Worm (Caenorhabditis elegans): ENCODE results near the gene C04G6.2.
A peak's percentile ranks its signal among the peaks of the same experiment; 100 is the strongest.

The C04G6.2 gene

ce11 chrII:5058036-5058435, 35.0 kb upstream of the C04G6.2 start, which contains the start of gene C27A2.12:
Gene C27A2.12 (minus strand): TSS chrII:5058136.
- no peak for TF ChIP-seq mdl-1 (tag; optimal IDR thresholded peaks at IDR 0.05)
- TF ChIP-seq F13H6.1 (tag; optimal IDR thresholded peaks at IDR 0.05) = no peak
- no peak for TF ChIP-seq elt-1 (tag; optimal IDR thresholded peaks at IDR 0.05)
- TF ChIP-seq ceh-82 (tag; optimal IDR thresholded peaks at IDR 0.05) = no peak
- TF ChIP-seq nhr-12 (tag; optimal IDR thresholded peaks at IDR 0.05) = no peak
- TF ChIP-seq lin-39 (tag; optimal IDR thresholded peaks at IDR 0.05) = no peak
- TF ChIP-seq nhr-77 (tag; optimal IDR thresholded peaks at IDR 0.05) = no peak
- no peak for TF ChIP-seq nhr-11 (tag; optimal IDR thresholded peaks at IDR 0.05)
- TF ChIP-seq lin-13 (GFP tag; optimal IDR thresholded peaks at IDR 0.05) = no peak
- TF ChIP-seq elt-3 (tag; optimal IDR thresholded peaks at IDR 0.05) = no peak
- no peak for TF ChIP-seq nhr-129 (tag; optimal IDR thresholded peaks at IDR 0.05)
- TF ChIP-seq sma-9 (GFP tag; optimal IDR thresholded peaks at IDR 0.05) = no peak
- no peak for TF ChIP-seq sma-9 (tag; optimal IDR thresholded peaks at IDR 0.05)
- no peak for TF ChIP-seq ztf-4 (tag; optimal IDR thresholded peaks at IDR 0.05)
- no peak for TF ChIP-seq nhr-10 (tag; optimal IDR thresholded peaks at IDR 0.05)
- TF ChIP-seq alr-1 (tag; optimal IDR thresholded peaks at IDR 0.05) = no peak
- TF ChIP-seq ama-1 (optimal IDR thresholded peaks at IDR 0.05) = no peak
- TF ChIP-seq ZK546.5 (tag; optimal IDR thresholded peaks at IDR 0.05) = no peak
- TF ChIP-seq C34F6.9 (tag; optimal IDR thresholded peaks at IDR 0.05) = no peak

- TF ChIP-seq nhr-12 (tag; optimal IDR thresholded peaks at IDR 0.05) = no peak
- no peak for TF ChIP-seq fos-1 (tag; optimal IDR thresholded peaks at IDR 0.05)
- TF ChIP-seq sem-4 (tag; optimal IDR thresholded peaks at IDR 0.05) = no peak
- no peak for TF ChIP-seq F13H6.1 (tag; optimal IDR thresholded peaks at IDR 0.05)
- no peak for TF ChIP-seq sma-3 (GFP tag; optimal IDR thresholded peaks at IDR 0.05)
- TF ChIP-seq sma-9 (GFP tag; optimal IDR thresholded peaks at IDR 0.05) = no peak
- TF ChIP-seq sma-9 (tag; optimal IDR thresholded peaks at IDR 0.05) = no peak
- no peak for TF ChIP-seq elt-3 (tag; optimal IDR thresholded peaks at IDR 0.05)
- TF ChIP-seq ztf-4 (tag; optimal IDR thresholded peaks at IDR 0.05) = no peak
- TF ChIP-seq unc-39 (tag; optimal IDR thresholded peaks at IDR 0.05) = no peak
- TF ChIP-seq peb-1 (tag; optimal IDR thresholded peaks at IDR 0.05) = no peak
- TF ChIP-seq elt-1 (tag; optimal IDR thresholded peaks at IDR 0.05) = no peak
Observed at ce11 chrII:5060719-5061118, 32.3 kb upstream of the C04G6.2 start, which contains the start of gene pho-12. Gene pho-12 (minus strand): TSS chrII:5060819.

- TF ChIP-seq nhr-6 (tag; optimal IDR thresholded peaks at IDR 0.05) (no peak), lin-39 (tag; optimal IDR thresholded peaks at IDR 0.05) (no peak), snpc-4 (tag; optimal IDR thresholded peaks at IDR 0.05) (peak; percentile 82), sma-3 (GFP tag; optimal IDR thresholded peaks at IDR 0.05) (peak; percentile 69), sma-9 (GFP tag; optimal IDR thresholded peaks at IDR 0.05) (peak; percentile 62), sma-9 (tag; optimal IDR thresholded peaks at IDR 0.05) (no peak), elt-1 (tag; optimal IDR thresholded peaks at IDR 0.05) (no peak), C34F6.9 (tag; optimal IDR thresholded peaks at IDR 0.05) (peak; percentile 83), gmeb-1 (tag; optimal IDR thresholded peaks at IDR 0.05) (peak; percentile 80), lsy-2 (tag; optimal IDR thresholded peaks at IDR 0.05) (peak; percentile 50 to 88), blmp-1 (tag; optimal IDR thresholded peaks at IDR 0.05; ENCODE audit: insufficient read depth) (peak; percentile 9), ztf-1 (GFP tag; conservative IDR thresholded peaks at IDR 0.05) (no peak), nhr-23 (tag; optimal IDR thresholded peaks at IDR 0.05) (no peak), mdl-1 (tag; optimal IDR thresholded peaks at IDR 0.05) (no peak), ztf-11 (tag; optimal IDR thresholded peaks at IDR 0.05) (no peak), zag-1 (tag; optimal IDR thresholded peaks at IDR 0.05) (no peak), skn-1 (tag; optimal IDR thresholded peaks at IDR 0.05) (no peak), ceh-16 (tag; optimal IDR thresholded peaks at IDR 0.05) (no peak), elt-3 (tag; optimal IDR thresholded peaks at IDR 0.05) (no peak), ZK546.5 (tag; optimal IDR thresholded peaks at IDR 0.05) (no peak), nhr-77 (tag; optimal IDR thresholded peaks at IDR 0.05) (no peak), F13H6.1 (tag; optimal IDR thresholded peaks at IDR 0.05) (no peak), egl-27 (tag; optimal IDR thresholded peaks at IDR 0.05) (no peak), unc-55 (GFP tag; optimal IDR thresholded peaks at IDR 0.05) (peak; percentile 94), peb-1 (tag; optimal IDR thresholded peaks at IDR 0.05) (no peak), lin-11 (tag; optimal IDR thresholded peaks at IDR 0.05) (peak; percentile 10), nhr-129 (tag; optimal IDR thresholded peaks at IDR 0.05) (peak; percentile 78), nhr-10 (tag; optimal IDR thresholded peaks at IDR 0.05) (no peak), mab-5 (tag; optimal IDR thresholded peaks at IDR 0.05) (no peak), unc-39 (tag; optimal IDR thresholded peaks at IDR 0.05) (no peak), nhr-237 (tag; optimal IDR thresholded peaks at IDR 0.05) (no peak), nhr-11 (tag; optimal IDR thresholded peaks at IDR 0.05) (no peak), dmd-4 (tag; optimal IDR thresholded peaks at IDR 0.05) (no peak), lin-13 (GFP tag; optimal IDR thresholded peaks at IDR 0.05) (peak; percentile 78), mbf-1 (tag; optimal IDR thresholded peaks at IDR 0.05) (no peak), crh-2 (tag; optimal IDR thresholded peaks at IDR 0.05) (peak; percentile 77), ztf-4 (tag; optimal IDR thresholded peaks at IDR 0.05) (no peak), aly-2 (tag; optimal IDR thresholded peaks at IDR 0.05) (no peak), nhr-21 (tag; optimal IDR thresholded peaks at IDR 0.05) (peak; percentile 28), nhr-12 (tag; optimal IDR thresholded peaks at IDR 0.05) (no peak), unc-62 (GFP tag; optimal IDR thresholded peaks at IDR 0.05) (no peak), ama-1 (optimal IDR thresholded peaks at IDR 0.05) (no peak), sem-4 (tag; optimal IDR thresholded peaks at IDR 0.05) (no peak), alr-1 (tag; optimal IDR thresholded peaks at IDR 0.05) (no peak)
Observed at ce11 chrII:5061794-5062368, 31.1 kb upstream of the C04G6.2 start, which contains the start of gene smc-5. Gene smc-5 (plus strand): TSS chrII:5062125.
